Worm (Caenorhabditis elegans) whole organism, L1 larva: ENCODE data around the gene cdk-11.2.
A peak's percentile ranks its signal among the peaks of the same experiment; 100 is the strongest.

Experiments
- C34B4.2 ChIP-seq: sonication (generic microtip); optimal IDR thresholded peaks from 2 replicates; lab custom pipeline; 2017; ENCODE audit warnings: mild to moderate bottlenecking, missing genetic modification characterization, missing compliant biosample characterization
- F16B12.6 ChIP-seq: fragments of 150-350 bp; optimal IDR thresholded peaks from 2 replicates; lab custom pipeline; 2014; ENCODE audit warnings: missing biosample characterization, missing genetic modification characterization
- Y116A8C.19 ChIP-seq: sonication (generic microtip); optimal IDR thresholded peaks from 2 replicates; lab custom pipeline; 2016; ENCODE audit warnings: missing compliant biosample characterization, missing genetic modification characterization, borderline replicate concordance
- ama-1 ChIP-seq: fragments of 150-350 bp; optimal IDR thresholded peaks from 2 replicates; lab custom pipeline; 2014
- ces-1 ChIP-seq: fragments of 150-350 bp; optimal IDR thresholded peaks from 2 replicates; lab custom pipeline; 2014; ENCODE audit warnings: missing biosample characterization, missing genetic modification reagents, missing genetic modification characterization
- dsc-1 ChIP-seq: sonication (generic microtip); optimal IDR thresholded peaks from 2 replicates; lab custom pipeline; 2016; ENCODE audit warnings: mild to moderate bottlenecking, missing genetic modification characterization, missing compliant biosample characterization
- efl-1 ChIP-seq, 4 experiments: fragments of 150-350 bp; optimal IDR thresholded peaks in 3 of 4; peaks in 1 of 4; 1 replicate in 1 of 4; 2 replicates in 3 of 4; lab custom pipeline; 2014; ENCODE audit warnings: missing biosample characterization in 2 of 4, missing genetic modification characterization in 2 of 4, missing genetic modification reagents in 2 of 4
- ets-5 ChIP-seq: fragments of 200-800 bp; sonication (Bioruptor generic); IDR thresholded peaks from 2 replicates; pipeline ENCODE4 v1.3.6; 2022; ENCODE audit warnings: missing genetic modification characterization, missing compliant biosample characterization
- grh-1 ChIP-seq: fragments of 200-800 bp; sonication (Bioruptor generic); IDR thresholded peaks from 2 replicates; pipeline ENCODE4 v1.3.6; 2022; ENCODE audit warnings: missing genetic modification reagents, missing genetic modification characterization, missing compliant biosample characterization
- irx-1 ChIP-seq: sonication (generic microtip); optimal IDR thresholded peaks from 2 replicates; lab custom pipeline; 2016; ENCODE audit warnings: missing genetic modification characterization, missing compliant biosample characterization
- lin-13 ChIP-seq: fragments of 150-350 bp; optimal IDR thresholded peaks from 2 replicates; lab custom pipeline; 2014; ENCODE audit warnings: missing biosample characterization, missing genetic modification reagents, missing genetic modification characterization
- lin-14 ChIP-seq: fragments of 200-800 bp; sonication (Bioruptor generic); optimal IDR thresholded peaks from 2 replicates; lab custom pipeline; 2018; ENCODE audit warnings: mild to moderate bottlenecking, missing genetic modification characterization, moderate library complexity, missing compliant biosample characterization
- lin-15B ChIP-seq: fragments of 150-350 bp; sonication (generic microtip); optimal IDR thresholded peaks from 3 replicates; lab custom pipeline; 2014; ENCODE audit warnings: missing biosample characterization, missing genetic modification characterization
- lin-35 ChIP-seq, 2 experiments: fragments of 150-350 bp; optimal IDR thresholded peaks; 2 replicates each; lab custom pipeline; 2014; ENCODE audit warnings: missing biosample characterization in 2 of 2, missing genetic modification characterization in 2 of 2, missing genetic modification reagents in 2 of 2
- lin-39 ChIP-seq: fragments of 150-350 bp; optimal IDR thresholded peaks from 2 replicates; lab custom pipeline; 2014; ENCODE audit warnings: missing biosample characterization, missing genetic modification reagents, missing genetic modification characterization
- mep-1 ChIP-seq: fragments of 150-350 bp; optimal IDR thresholded peaks from 2 replicates; lab custom pipeline; 2014; ENCODE audit warnings: missing biosample characterization, missing genetic modification characterization
- nhr-19 ChIP-seq: fragments of 200-800 bp; sonication (Bioruptor generic); conservative IDR thresholded peaks from 2 replicates; pipeline ENCODE4 v1.3.6; 2022; ENCODE audit warnings: missing genetic modification characterization, missing compliant biosample characterization
- nhr-20 ChIP-seq: sonication (generic microtip); optimal IDR thresholded peaks from 2 replicates; lab custom pipeline; 2016; ENCODE audit warnings: mild to moderate bottlenecking, missing genetic modification characterization, missing compliant biosample characterization
- nhr-28 ChIP-seq: fragments of 150-350 bp; optimal IDR thresholded peaks from 2 replicates; lab custom pipeline; 2014; ENCODE audit warnings: missing biosample characterization, missing genetic modification characterization
- nhr-71 ChIP-seq: sonication (generic microtip); optimal IDR thresholded peaks from 2 replicates; lab custom pipeline; 2016; ENCODE audit warnings: mild to moderate bottlenecking, missing genetic modification characterization, moderate library complexity, missing compliant biosample characterization
- nhr-85 ChIP-seq: sonication (generic microtip); peaks from one replicate; lab custom pipeline; 2016; ENCODE audit warnings: missing genetic modification characterization, inconsistent platforms, missing compliant biosample characterization
- nhr-90 ChIP-seq: sonication (generic microtip); optimal IDR thresholded peaks from 2 replicates; lab custom pipeline; 2016; ENCODE audit warnings: mild to moderate bottlenecking, missing genetic modification characterization, missing compliant biosample characterization; ENCODE audit not compliant: poor library complexity
- pqm-1 ChIP-seq: sonication (generic microtip); optimal IDR thresholded peaks from 3 replicates; lab custom pipeline; 2017; ENCODE audit warnings: missing biosample characterization, missing genetic modification characterization
- rnt-1 ChIP-seq: sonication (generic microtip); optimal IDR thresholded peaks from 2 replicates; lab custom pipeline; 2016; ENCODE audit warnings: mild to moderate bottlenecking, missing genetic modification characterization, moderate library complexity, missing compliant biosample characterization
- snpc-4 ChIP-seq: fragments of 150-350 bp; optimal IDR thresholded peaks from 2 replicates; lab custom pipeline; 2014; ENCODE audit warnings: missing biosample characterization, missing genetic modification characterization
- snu-23 ChIP-seq: sonication (generic microtip); optimal IDR thresholded peaks from 2 replicates; lab custom pipeline; 2016; ENCODE audit warnings: missing genetic modification characterization, missing compliant biosample characterization
- sox-4 ChIP-seq: sonication (generic microtip); optimal IDR thresholded peaks from 2 replicates; lab custom pipeline; 2016; ENCODE audit warnings: missing genetic modification characterization, missing compliant biosample characterization
- sptf-1 ChIP-seq: fragments of 150-350 bp; optimal IDR thresholded peaks from 2 replicates; lab custom pipeline; 2014; ENCODE audit warnings: missing biosample characterization, missing genetic modification characterization
- sup-37 ChIP-seq: fragments of 200-800 bp; sonication (Bioruptor generic); optimal IDR thresholded peaks from 2 replicates; lab custom pipeline; 2018; ENCODE audit warnings: mild to moderate bottlenecking, missing genetic modification characterization, missing compliant biosample characterization
- tbx-2 ChIP-seq: sonication (generic microtip); optimal IDR thresholded peaks from 2 replicates; lab custom pipeline; 2016; ENCODE audit warnings: missing genetic modification characterization, missing compliant biosample characterization
- tlp-1 ChIP-seq: fragments of 150-350 bp; optimal IDR thresholded peaks from 2 replicates; lab custom pipeline; 2014; ENCODE audit warnings: missing biosample characterization, missing genetic modification characterization
- unc-98 ChIP-seq: fragments of 200-800 bp; sonication (Bioruptor generic); IDR thresholded peaks from 2 replicates; pipeline ENCODE4 v1.3.6; 2022; ENCODE audit warnings: missing genetic modification characterization, missing compliant biosample characterization
- zag-1 ChIP-seq: fragments of 150-350 bp; optimal IDR thresholded peaks from 2 replicates; lab custom pipeline; 2014; ENCODE audit warnings: missing biosample characterization, missing genetic modification characterization
- zip-4 ChIP-seq: fragments of 200-800 bp; sonication (Bioruptor generic); optimal IDR thresholded peaks from 2 replicates; lab custom pipeline; 2018; ENCODE audit warnings: mild to moderate bottlenecking, missing genetic modification characterization, moderate library complexity, missing compliant biosample characterization
- ztf-11 ChIP-seq, 2 experiments: sonication (generic microtip); optimal IDR thresholded peaks; 2 replicates each; lab custom pipeline; 2016 to 2017; ENCODE audit warnings: missing genetic modification characterization in 2 of 2, missing biosample characterization in 1 of 2, missing compliant biosample characterization in 1 of 2

Gene cdk-11.2

ce11 chrX:10428109-10428508 lies 8.5 kb upstream of the cdk-11.2 start:
- TF ChIP-seq efl-1 (optimal IDR thresholded peaks at IDR 0.05; lab: Kevin White, UChicago) (no peak), efl-1 (GFP tag; optimal IDR thresholded peaks at IDR 0.05 in 1 of 2; lab: Kevin White, UChicago) (peak in 1 of 2 experiments; percentile 38), lin-14 (peak; percentile 5), nhr-85 (tag; lab: Kevin White, UChicago) (peak; percentile 49), sptf-1 (tag; lab: Kevin White, UChicago) (no peak), ztf-11 (tag; optimal IDR thresholded peaks at IDR 0.05; lab: Kevin White, UChicago) (no peak)

ce11 chrX:10424744-10425143 lies 5.2 kb upstream of the cdk-11.2 start:
- TF ChIP-seq ztf-11 (tag; optimal IDR thresholded peaks at IDR 0.05; lab: Kevin White, UChicago) (peak in 1 of 2 experiments; percentile 48), nhr-19 (no peak), tbx-2 (no peak), F16B12.6 (no peak), efl-1 (optimal IDR thresholded peaks at IDR 0.05; lab: Kevin White, UChicago) (no peak), efl-1 (GFP tag; optimal IDR thresholded peaks at IDR 0.05 in 1 of 2; lab: Kevin White, UChicago) (peak in 1 of 2 experiments; percentile 41), irx-1 (tag; lab: Kevin White, UChicago) (no peak)

- peak; percentile 30 for TF ChIP-seq nhr-85 (tag; lab: Kevin White, UChicago)
- no peak for TF ChIP-seq dsc-1
Measured at ce11 chrX:10422714-10423113, 3.1 kb upstream of the cdk-11.2 start.

- TF ChIP-seq nhr-85 (tag; lab: Kevin White, UChicago): peak; percentile 13
- TF ChIP-seq tlp-1 (tag; lab: Kevin White, UChicago): no peak
Measured at ce11 chrX:10412425-10412824, 7.1 kb downstream of the cdk-11.2 start, which contains the start of gene acr-8. TSS of gene acr-8 (plus strand) at chrX:10412725.

ce11 chrX:10410539-10410938 lies 9.0 kb downstream of the cdk-11.2 start:
- TF ChIP-seq nhr-71 (peak; percentile 56), ama-1 (no peak), lin-14 (peak; percentile 74), lin-39 (tag; lab: Kevin White, UChicago) (peak; percentile 37), zip-4 (GFP tag; lab: Kevin White, UChicago) (no peak), lin-13 (GFP tag; lab: Kevin White, UChicago) (no peak), rnt-1 (tag; lab: Kevin White, UChicago) (peak; percentile 64), C34B4.2 (tag; lab: Kevin White, UChicago) (no peak), nhr-20 (no peak), nhr-19 (peak; percentile 7; the same call in 1 of the 2 replicates)

ce11 chrX:10406850-10407249 lies 12.7 kb downstream of the cdk-11.2 start, which contains the start of gene ZC504.1:
TSS of gene ZC504.1 (plus strand) at chrX:10407150.
- TF ChIP-seq Y116A8C.19 (tag; lab: Kevin White, UChicago): no peak
- no peak for TF ChIP-seq efl-1 (optimal IDR thresholded peaks at IDR 0.05; lab: Kevin White, UChicago)
- TF ChIP-seq efl-1 (GFP tag; optimal IDR thresholded peaks at IDR 0.05 in 1 of 2; lab: Kevin White, UChicago): peak in 1 of 2 experiments; percentile 51
- TF ChIP-seq lin-35 (GFP tag; optimal IDR thresholded peaks at IDR 0.05; lab: Kevin White, UChicago): no peak
- TF ChIP-seq grh-1 (GFP tag; lab: Robert Waterston, UW): no peak

ce11 chrX:10406203-10406602 lies 13.4 kb downstream of the cdk-11.2 start, which contains the start of gene gur-3:
TSS of gene gur-3 (minus strand) at chrX:10406303.
- TF ChIP-seq lin-35 (GFP tag; optimal IDR thresholded peaks at IDR 0.05; lab: Kevin White, UChicago): no peak
- TF ChIP-seq mep-1: no peak
- no peak for TF ChIP-seq zag-1 (tag; lab: Kevin White, UChicago)
- no peak for TF ChIP-seq C34B4.2 (tag; lab: Kevin White, UChicago)
- TF ChIP-seq nhr-90: no peak
- TF ChIP-seq nhr-28 (tag; lab: Kevin White, UChicago): no peak
- TF ChIP-seq lin-15B (tag; lab: Kevin White, UChicago): no peak
- TF ChIP-seq sox-4 (tag; lab: Kevin White, UChicago): no peak
- TF ChIP-seq nhr-71: no peak
- TF ChIP-seq unc-98 (GFP tag; lab: Robert Waterston, UW): no peak
- no peak for TF ChIP-seq ces-1 (GFP tag; lab: Kevin White, UChicago)
- no peak for TF ChIP-seq ets-5 (GFP tag; lab: Robert Waterston, UW)
- TF ChIP-seq snu-23 (GFP tag; lab: Kevin White, UChicago): no peak
- TF ChIP-seq pqm-1: no peak
- TF ChIP-seq grh-1 (GFP tag; lab: Robert Waterston, UW): no peak
- TF ChIP-seq sup-37: no peak
- TF ChIP-seq snpc-4 (tag; lab: Kevin White, UChicago): no peak
